Worm (Caenorhabditis elegans) whole organism, L2 larva: ENCODE data around the gene F46C5.9.

ENCODE experiments used
- C34F6.9 ChIP-seq: fragments of 150-350 bp; optimal IDR thresholded peaks from 2 replicates; lab custom pipeline; 2014; ENCODE audit warnings: missing biosample characterization, missing genetic modification characterization
- F13H6.1 ChIP-seq: sonication (generic microtip); optimal IDR thresholded peaks from 2 replicates; lab custom pipeline; 2016; ENCODE audit warnings: missing genetic modification characterization, missing compliant biosample characterization
- Y55F3AM.14 ChIP-seq: fragments of 200-800 bp; sonication (Bioruptor generic); optimal IDR thresholded peaks from 2 replicates; lab custom pipeline; 2018; ENCODE audit warnings: mild to moderate bottlenecking, missing genetic modification characterization, missing compliant biosample characterization
- aly-2 ChIP-seq: fragments of 150-350 bp; optimal IDR thresholded peaks from 2 replicates; lab custom pipeline; 2014; ENCODE audit warnings: missing biosample characterization, missing genetic modification characterization
- ama-1 ChIP-seq: fragments of 150-350 bp; optimal IDR thresholded peaks from 2 replicates; lab custom pipeline; 2018; ENCODE audit warnings: inconsistent platforms
- blmp-1 ChIP-seq: sonication (generic microtip); optimal IDR thresholded peaks from 2 replicates; lab custom pipeline; 2017; ENCODE audit warnings: missing genetic modification characterization, mild to moderate bottlenecking, missing compliant biosample characterization, antibody characterized with exemption, moderate library complexity; ENCODE audit not compliant: insufficient read depth
- crh-2 ChIP-seq: sonication (generic microtip); optimal IDR thresholded peaks from 2 replicates; lab custom pipeline; 2017; ENCODE audit warnings: missing biosample characterization, missing genetic modification characterization
- egl-27 ChIP-seq: sonication (generic microtip); optimal IDR thresholded peaks from 3 replicates; lab custom pipeline; 2017; ENCODE audit warnings: missing biosample characterization, missing genetic modification reagents, missing genetic modification characterization
- elt-1 ChIP-seq: fragments of 150-350 bp; optimal IDR thresholded peaks from 2 replicates; lab custom pipeline; 2014; ENCODE audit warnings: missing biosample characterization, missing genetic modification characterization
- elt-3 ChIP-seq: sonication (generic microtip); optimal IDR thresholded peaks from 2 replicates; lab custom pipeline; 2017; ENCODE audit warnings: missing biosample characterization, missing genetic modification characterization
- fos-1 ChIP-seq: fragments of 150-350 bp; optimal IDR thresholded peaks from 2 replicates; lab custom pipeline; 2014; ENCODE audit warnings: missing biosample characterization, missing genetic modification characterization
- gmeb-1 ChIP-seq: fragments of 150-350 bp; optimal IDR thresholded peaks from 2 replicates; lab custom pipeline; 2014; ENCODE audit warnings: missing biosample characterization, missing genetic modification characterization
- lin-11 ChIP-seq: fragments of 150-350 bp; sonication (generic microtip); optimal IDR thresholded peaks from 2 replicates; lab custom pipeline; 2014; ENCODE audit warnings: missing biosample characterization, missing genetic modification characterization, inconsistent platforms, mixed read lengths
- lsy-2 ChIP-seq, 2 experiments: fragments of 150-350 bp in 1 of 2; sonication (generic microtip) in 1 of 2; optimal IDR thresholded peaks; 2 replicates each; lab custom pipeline; 2014 to 2017; ENCODE audit warnings: missing biosample characterization in 2 of 2, missing genetic modification characterization in 2 of 2
- mbf-1 ChIP-seq: sonication (generic microtip); optimal IDR thresholded peaks from 2 replicates; lab custom pipeline; 2017; ENCODE audit warnings: missing biosample characterization, missing genetic modification characterization
- nhr-12 ChIP-seq: fragments of 150-350 bp; optimal IDR thresholded peaks from 2 replicates; lab custom pipeline; 2014; ENCODE audit warnings: missing biosample characterization, missing genetic modification characterization
- nhr-129 ChIP-seq: fragments of 150-350 bp; optimal IDR thresholded peaks from 2 replicates; lab custom pipeline; 2014; ENCODE audit warnings: missing biosample characterization, missing genetic modification characterization
- nhr-21 ChIP-seq: fragments of 150-350 bp; optimal IDR thresholded peaks from 2 replicates; lab custom pipeline; 2014; ENCODE audit warnings: missing biosample characterization, missing genetic modification characterization
- nhr-25 ChIP-seq: fragments of 150-350 bp; sonication (generic microtip); optimal IDR thresholded peaks from 3 replicates; lab custom pipeline; 2014; ENCODE audit warnings: missing biosample characterization, missing genetic modification characterization
- nhr-6 ChIP-seq: fragments of 150-350 bp; optimal IDR thresholded peaks from 2 replicates; lab custom pipeline; 2014; ENCODE audit warnings: missing biosample characterization, missing genetic modification characterization
- peb-1 ChIP-seq: fragments of 150-350 bp; optimal IDR thresholded peaks from 2 replicates; lab custom pipeline; 2014; ENCODE audit warnings: missing biosample characterization, missing genetic modification characterization
- skn-1 ChIP-seq: sonication (generic microtip); optimal IDR thresholded peaks from 2 replicates; lab custom pipeline; 2017; ENCODE audit warnings: missing biosample characterization, missing genetic modification characterization
- sma-3 ChIP-seq: sonication (generic microtip); optimal IDR thresholded peaks from 2 replicates; lab custom pipeline; 2016; ENCODE audit warnings: missing genetic modification reagents, missing genetic modification characterization, missing compliant biosample characterization
- sma-9 ChIP-seq, 2 experiments: fragments of 150-350 bp in 1 of 2; sonication (generic microtip) in 1 of 2; optimal IDR thresholded peaks; 2 replicates each; lab custom pipeline; 2014 to 2016; ENCODE audit warnings: missing genetic modification characterization in 2 of 2, mild to moderate bottlenecking in 1 of 2, missing biosample characterization in 1 of 2, missing compliant biosample characterization in 1 of 2, missing genetic modification reagents in 1 of 2, moderate library complexity in 1 of 2
- unc-39 ChIP-seq: fragments of 150-350 bp; optimal IDR thresholded peaks from 2 replicates; lab custom pipeline; 2014; ENCODE audit warnings: missing biosample characterization, missing genetic modification characterization
- unc-55 ChIP-seq: fragments of 150-350 bp; sonication (generic microtip); optimal IDR thresholded peaks from 3 replicates; lab custom pipeline; 2014; ENCODE audit warnings: missing biosample characterization, missing genetic modification reagents, missing genetic modification characterization
- unc-62 ChIP-seq: fragments of 150-350 bp; optimal IDR thresholded peaks from 2 replicates; lab custom pipeline; 2014; ENCODE audit warnings: missing biosample characterization, missing genetic modification reagents, missing genetic modification characterization
- ztf-1 ChIP-seq: fragments of 200-800 bp; sonication (Bioruptor generic); conservative IDR thresholded peaks from 2 replicates; pipeline ENCODE4 v1.3.6; 2022; ENCODE audit warnings: missing genetic modification characterization, missing compliant biosample characterization
- ztf-11 ChIP-seq: sonication (generic microtip); optimal IDR thresholded peaks from 2 replicates; lab custom pipeline; 2017; ENCODE audit warnings: missing biosample characterization, missing genetic modification characterization
- ztf-4 ChIP-seq: fragments of 150-350 bp; optimal IDR thresholded peaks from 2 replicates; lab custom pipeline; 2014; ENCODE audit warnings: missing biosample characterization, missing genetic modification characterization

The F46C5.9 gene

ce11 chrII:8813659-8814058 lies 3.1 kb upstream of the F46C5.9 start:
- TF ChIP-seq nhr-6 (tag; lab: Kevin White, UChicago) (peak; percentile 63), unc-55 (GFP tag; lab: Kevin White, UChicago) (no peak), blmp-1 (tag; lab: Kevin White, UChicago) (peak; percentile 52), sma-3 (GFP tag; lab: Kevin White, UChicago) (peak; percentile 84), sma-9 (GFP tag; optimal IDR thresholded peaks at IDR 0.05; lab: Kevin White, UChicago) (peak; percentile 81), sma-9 (tag; optimal IDR thresholded peaks at IDR 0.05; lab: Kevin White, UChicago) (no peak), nhr-25 (tag; lab: Kevin White, UChicago) (peak; percentile 89), egl-27 (tag; lab: Kevin White, UChicago) (peak; percentile 63), ama-1 (lab: Kevin White, UChicago) (no peak), aly-2 (tag; lab: Kevin White, UChicago) (no peak), crh-2 (tag; lab: Kevin White, UChicago) (peak; percentile 56), gmeb-1 (tag; lab: Kevin White, UChicago) (peak; percentile 15), nhr-21 (tag; lab: Kevin White, UChicago) (peak; percentile 98), lsy-2 (tag; optimal IDR thresholded peaks at IDR 0.05; lab: Kevin White, UChicago) (peak in 1 of 2 experiments; percentile 22), nhr-129 (tag; lab: Kevin White, UChicago) (peak; percentile 79)

- TF ChIP-seq F13H6.1 (tag; lab: Kevin White, UChicago), result no peak
- TF ChIP-seq mbf-1 (tag; lab: Kevin White, UChicago), result no peak
- TF ChIP-seq aly-2 (tag; lab: Kevin White, UChicago), result no peak
- peak; percentile 3 for TF ChIP-seq C34F6.9 (tag; lab: Kevin White, UChicago)
- no peak for TF ChIP-seq ztf-11 (tag; lab: Kevin White, UChicago)
- TF ChIP-seq lin-11, result no peak
- TF ChIP-seq crh-2 (tag; lab: Kevin White, UChicago), result no peak
- TF ChIP-seq nhr-21 (tag; lab: Kevin White, UChicago), result peak; percentile 17
- no peak for TF ChIP-seq unc-39 (tag; lab: Kevin White, UChicago)
- TF ChIP-seq unc-62 (GFP tag; lab: Kevin White, UChicago), result no peak
- no peak for TF ChIP-seq lsy-2 (tag; optimal IDR thresholded peaks at IDR 0.05; lab: Kevin White, UChicago)
- peak; percentile 42 for TF ChIP-seq ama-1 (lab: Kevin White, UChicago)
- TF ChIP-seq ztf-4, result peak; percentile 4
- TF ChIP-seq Y55F3AM.14, result no peak
These were observed 1.8 kb upstream of the F46C5.9 start for ce11 chrII:8812346-8812745.

- TF ChIP-seq nhr-21 (tag; lab: Kevin White, UChicago), result peak; percentile 31
- no peak for TF ChIP-seq ztf-4
- TF ChIP-seq F13H6.1 (tag; lab: Kevin White, UChicago), result no peak
- TF ChIP-seq skn-1 (tag; lab: Kevin White, UChicago), result no peak
- TF ChIP-seq nhr-12 (tag; lab: Kevin White, UChicago), result no peak
- TF ChIP-seq crh-2 (tag; lab: Kevin White, UChicago), result peak; percentile 6
- TF ChIP-seq elt-1 (tag; lab: Kevin White, UChicago), result no peak
- peak; percentile 24 for TF ChIP-seq ama-1 (lab: Kevin White, UChicago)
These were observed 1.3 kb upstream of the F46C5.9 start for ce11 chrII:8811825-8812224.

- TF ChIP-seq aly-2 (tag; lab: Kevin White, UChicago) (no peak), elt-3 (tag; lab: Kevin White, UChicago) (no peak)
These were observed 2.0 kb downstream of the F46C5.9 start, which contains the start of gene F07H5.10 for ce11 chrII:8808482-8808881. TSS of gene F07H5.10 (minus strand) at chrII:8808582.

- TF ChIP-seq ztf-1 (GFP tag; lab: Robert Waterston, UW) (no peak), nhr-6 (tag; lab: Kevin White, UChicago) (no peak), fos-1 (tag; lab: Kevin White, UChicago) (peak; percentile 23), nhr-21 (tag; lab: Kevin White, UChicago) (no peak)
These were observed 3.6 kb downstream of the F46C5.9 start, which contains the start of gene pho-13 for ce11 chrII:8806921-8807320. TSS of gene pho-13 (minus strand) at chrII:8807021.

ce11 chrII:8800830-8801229 lies 9.7 kb downstream of the F46C5.9 start, which contains the start of gene appg-2:
TSS of gene appg-2 (plus strand) at chrII:8801130.
- no peak for TF ChIP-seq peb-1 (tag; lab: Kevin White, UChicago)
